Worm (Caenorhabditis elegans) whole organism, young adult: ENCODE measurements around the gene E01G4.5.

Source experiments
- ceh-40 ChIP-seq: fragments of 200-800 bp; sonication (Bioruptor generic); IDR thresholded peaks from 2 replicates; pipeline ENCODE4 v1.3.6; 2022; ENCODE audit warnings: missing genetic modification characterization, missing compliant biosample characterization
- nhr-90 ChIP-seq: sonication (generic microtip); optimal IDR thresholded peaks from 2 replicates; lab custom pipeline; 2016; ENCODE audit warnings: missing genotype, mild to moderate bottlenecking, missing genetic modification characterization, missing compliant biosample characterization
- rec-8 ChIP-seq, 2 experiments: sonication (generic microtip); optimal IDR thresholded peaks; 2 replicates each; lab custom pipeline; 2016; ENCODE audit warnings: mild to moderate bottlenecking in 2 of 2, missing genetic modification characterization in 2 of 2, missing genetic modification reagents in 2 of 2, missing genotype in 2 of 2, missing biosample characterization in 1 of 2, missing compliant biosample characterization in 1 of 2, moderate library complexity in 1 of 2
- unc-62 ChIP-seq: fragments of 150-350 bp; optimal IDR thresholded peaks from 2 replicates; lab custom pipeline; 2014; ENCODE audit warnings: missing biosample characterization, missing genetic modification reagents, missing genetic modification characterization

DNA sequence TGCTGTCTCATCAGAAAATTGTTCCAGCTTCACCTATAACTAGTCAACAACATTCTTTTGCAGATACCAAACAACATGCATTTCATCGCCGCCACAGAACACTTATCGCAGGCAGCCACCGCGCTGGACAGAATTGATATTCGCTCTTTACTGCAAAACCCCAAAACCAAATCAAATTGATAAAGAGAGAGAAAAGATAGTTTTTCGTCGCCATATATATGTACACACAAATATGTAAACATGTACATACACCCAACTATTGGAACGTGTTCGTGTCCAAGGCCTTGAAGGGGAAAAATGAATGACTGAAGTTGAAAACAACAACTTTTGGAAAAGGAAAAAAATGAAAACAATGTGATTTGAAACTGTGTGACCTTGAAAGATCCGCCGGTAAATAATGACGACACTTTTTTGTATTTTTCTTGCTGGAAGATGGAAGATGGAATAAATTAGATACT lies 6.8 kb upstream of the E01G4.5 start:
- TF ChIP-seq nhr-90 (tag; lab: Kevin White, UChicago) (no peak), rec-8 (tag; optimal IDR thresholded peaks at IDR 0.05; lab: Kevin White, UChicago) (no peak), ceh-40 (GFP tag; lab: Robert Waterston, UW) (no peak), unc-62 (GFP tag; lab: Kevin White, UChicago) (no peak)
